Worm (Caenorhabditis elegans) whole organism, L3 larva: ENCODE data around the gene smex-1.

Experiments used
- ceh-28 ChIP-seq: fragments of 150-350 bp; optimal IDR thresholded peaks from 2 replicates; lab custom pipeline; 2014; ENCODE audit warnings: missing biosample characterization, missing genetic modification reagents, missing genetic modification characterization
- lin-39 ChIP-seq: fragments of 150-350 bp; optimal IDR thresholded peaks from 2 replicates; lab custom pipeline; 2018; ENCODE audit warnings: missing biosample characterization, missing genetic modification reagents, missing genetic modification characterization
- mdl-1 ChIP-seq: fragments of 150-350 bp; optimal IDR thresholded peaks from 2 replicates; lab custom pipeline; 2014; ENCODE audit warnings: missing biosample characterization, missing genetic modification characterization
- nfya-1 ChIP-seq: sonication (generic microtip); optimal IDR thresholded peaks from 2 replicates; lab custom pipeline; 2017; ENCODE audit warnings: missing genetic modification characterization, mild to moderate bottlenecking, missing compliant biosample characterization, antibody characterized with exemption, moderate library complexity; ENCODE audit not compliant: insufficient read depth
- nhr-11 ChIP-seq: fragments of 150-350 bp; optimal IDR thresholded peaks from 2 replicates; lab custom pipeline; 2014; ENCODE audit warnings: missing biosample characterization, missing genetic modification characterization
- nhr-67 ChIP-seq: fragments of 150-350 bp; optimal IDR thresholded peaks from 2 replicates; lab custom pipeline; 2014; ENCODE audit warnings: missing biosample characterization, missing genetic modification characterization
- nhr-76 ChIP-seq: fragments of 150-350 bp; sonication (generic microtip); optimal IDR thresholded peaks from 5 replicates; lab custom pipeline; 2014; ENCODE audit warnings: missing biosample characterization, missing genetic modification characterization
- pha-4 ChIP-seq: fragments of 150-350 bp; optimal IDR thresholded peaks from 2 replicates; lab custom pipeline; 2014; ENCODE audit warnings: missing biosample characterization, missing genetic modification reagents, missing genetic modification characterization
- pqm-1 ChIP-seq: fragments of 150-350 bp; optimal IDR thresholded peaks from 2 replicates; lab custom pipeline; 2017; ENCODE audit warnings: missing biosample characterization, missing genetic modification characterization, inconsistent platforms
- unc-62 ChIP-seq: fragments of 150-350 bp; sonication (generic microtip); optimal IDR thresholded peaks from 4 replicates; lab custom pipeline; 2014; ENCODE audit warnings: missing biosample characterization, missing genetic modification reagents, missing genetic modification characterization

ce11 chrV:8259016-8259415 is 36.8 kb downstream of the smex-1 start, which contains the start of gene C16D9.1:
- no peak for TF ChIP-seq ceh-28
- TF ChIP-seq nhr-76 (tag; lab: Kevin White, UChicago): no peak
- TF ChIP-seq nhr-11 (tag; lab: Kevin White, UChicago): no peak
- no peak for TF ChIP-seq unc-62
- no peak for TF ChIP-seq nhr-67
- TF ChIP-seq lin-39: no peak
- no peak for TF ChIP-seq pha-4
- TF ChIP-seq mdl-1 (tag; lab: Kevin White, UChicago): no peak
- TF ChIP-seq pqm-1 (tag; lab: Kevin White, UChicago): no peak
- TF ChIP-seq nfya-1 (tag; lab: Kevin White, UChicago): no peak
